Worm (Caenorhabditis elegans) whole organism, young adult: ENCODE results near the gene ugt-66.

ENCODE experiments used
- ama-1 ChIP-seq, 3 experiments: fragments of 150-350 bp in 1 of 3; sonication (generic microtip) in 2 of 3; optimal IDR thresholded peaks; 2 replicates each; lab custom pipeline; 2014 to 2018; ENCODE audit warnings: missing biosample characterization in 2 of 3, missing genetic modification characterization in 2 of 3, missing genetic modification reagents in 2 of 3
- die-1 ChIP-seq: sonication (generic microtip); optimal IDR thresholded peaks from 2 replicates; lab custom pipeline; 2016; ENCODE audit warnings: missing genotype, mild to moderate bottlenecking, missing genetic modification characterization, missing compliant biosample characterization
- dox-1 ChIP-seq: fragments of 200-800 bp; sonication (Bioruptor generic); IDR thresholded peaks from 2 replicates; pipeline ENCODE4 v1.3.6; 2022; ENCODE audit warnings: missing genetic modification reagents, missing genetic modification characterization, missing compliant biosample characterization
- dpl-1 ChIP-seq: fragments of 150-350 bp; optimal IDR thresholded peaks from 2 replicates; lab custom pipeline; 2014; ENCODE audit warnings: missing biosample characterization, missing genetic modification reagents, missing genetic modification characterization
- lir-1 ChIP-seq: fragments of 200-800 bp; sonication (Bioruptor generic); conservative IDR thresholded peaks from 2 replicates; pipeline ENCODE4 v1.3.6; 2022; ENCODE audit warnings: missing genetic modification reagents, missing genetic modification characterization, missing compliant biosample characterization
- mes-4 ChIP-seq: sonication (generic microtip); optimal IDR thresholded peaks from 2 replicates; lab custom pipeline; 2016; ENCODE audit warnings: missing genotype, missing genetic modification characterization, missing compliant biosample characterization
- mxl-1 ChIP-seq: sonication (generic microtip); optimal IDR thresholded peaks from 2 replicates; lab custom pipeline; 2016; ENCODE audit warnings: missing genetic modification characterization, missing compliant biosample characterization
- nfya-1 ChIP-seq: sonication (generic microtip); optimal IDR thresholded peaks from 2 replicates; lab custom pipeline; 2017; ENCODE audit warnings: antibody characterized with exemption, missing compliant biosample characterization, missing genetic modification characterization, borderline replicate concordance; ENCODE audit not compliant: insufficient read depth
- pha-4 ChIP-seq: fragments of 150-350 bp; sonication (generic microtip); optimal IDR thresholded peaks from 2 replicates; lab custom pipeline; 2014; ENCODE audit warnings: missing biosample characterization, missing genetic modification reagents, missing genetic modification characterization
- sdz-38 ChIP-seq: sonication (generic microtip); optimal IDR thresholded peaks from 2 replicates; lab custom pipeline; 2016; ENCODE audit warnings: missing genotype, missing genetic modification characterization, missing compliant biosample characterization
- snpc-1.1 ChIP-seq: sonication (generic microtip); optimal IDR thresholded peaks from 2 replicates; lab custom pipeline; 2017; ENCODE audit warnings: missing genetic modification characterization, mild to moderate bottlenecking, missing compliant biosample characterization, antibody characterized with exemption, moderate library complexity, missing genotype, missing genetic modification reagents; ENCODE audit not compliant: insufficient read depth
- snpc-4 ChIP-seq, 5 experiments: fragments of 150-350 bp in 1 of 5; sonication (generic microtip) in 4 of 5; optimal IDR thresholded peaks; 2 replicates each; lab custom pipeline; 2014 to 2018; ENCODE audit warnings: missing genetic modification characterization in 5 of 5, missing biosample characterization in 3 of 5, antibody characterized with exemption in 2 of 5, mild to moderate bottlenecking in 2 of 5, missing compliant biosample characterization in 2 of 5, missing genotype in 2 of 5, moderate library complexity in 2 of 5, missing genetic modification reagents in 1 of 5
- xnd-1 ChIP-seq: sonication (generic microtip); optimal IDR thresholded peaks from 2 replicates; lab custom pipeline; 2016; ENCODE audit warnings: missing genotype, missing genetic modification reagents, missing genetic modification characterization, missing compliant biosample characterization

DNA sequence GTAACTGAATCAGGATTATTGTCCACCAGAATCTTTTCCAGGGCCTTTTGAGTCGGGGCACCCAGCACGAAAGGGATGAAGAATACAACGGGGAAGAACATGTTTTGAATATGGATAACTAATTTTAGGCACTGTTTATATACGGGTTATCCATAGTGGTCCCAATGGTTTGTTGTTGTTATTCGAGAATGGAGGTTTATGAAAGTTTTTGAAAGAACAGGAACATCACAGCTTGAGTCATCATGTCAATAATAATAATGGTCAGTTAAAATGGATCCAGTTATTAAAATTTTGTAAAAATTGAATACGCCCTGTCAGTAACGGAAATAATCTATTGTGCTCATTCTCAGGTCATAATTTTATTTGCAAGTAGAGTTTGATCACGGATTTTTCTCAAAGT lies 11.3 kb downstream of the ugt-66 start, which contains the start of gene nas-28:
- TF ChIP-seq pha-4 (tag; lab: Kevin White, UChicago) = no peak
- no peak for TF ChIP-seq nfya-1 (tag; lab: Kevin White, UChicago)
- TF ChIP-seq xnd-1 (tag; lab: Kevin White, UChicago) = no peak
- TF ChIP-seq die-1 (tag; lab: Kevin White, UChicago) = no peak
- TF ChIP-seq sdz-38 (tag; lab: Kevin White, UChicago) = no peak
- no peak for TF ChIP-seq dpl-1 (GFP tag; lab: Kevin White, UChicago)
- TF ChIP-seq ama-1 (optimal IDR thresholded peaks at IDR 0.05; lab: Kevin White, UChicago) = no peak
- no peak for TF ChIP-seq ama-1 (GFP tag; optimal IDR thresholded peaks at IDR 0.05; lab: Kevin White, UChicago)
- TF ChIP-seq snpc-4 (GFP tag; optimal IDR thresholded peaks at IDR 0.05; lab: Kevin White, UChicago) = no peak
- no peak for TF ChIP-seq snpc-4 (tag; optimal IDR thresholded peaks at IDR 0.05; lab: Kevin White, UChicago)
- no peak for TF ChIP-seq dox-1 (GFP tag; lab: Robert Waterston, UW)
- TF ChIP-seq mes-4 (tag; lab: Kevin White, UChicago) = no peak
- TF ChIP-seq snpc-1.1 (tag; lab: Kevin White, UChicago) = no peak
- TF ChIP-seq mxl-1 (tag; lab: Kevin White, UChicago) = no peak
- TF ChIP-seq lir-1 (GFP tag; lab: Robert Waterston, UW) = no peak
